Worm (Caenorhabditis elegans) whole organism, L2 larva: ENCODE data around the gene spe-39.

Source experiments
- ama-1 ChIP-seq: fragments of 150-350 bp; optimal IDR thresholded peaks from 2 replicates; lab custom pipeline; 2018; ENCODE audit warnings: inconsistent platforms
- fos-1 ChIP-seq: fragments of 150-350 bp; optimal IDR thresholded peaks from 2 replicates; lab custom pipeline; 2014; ENCODE audit warnings: missing biosample characterization, missing genetic modification characterization
- lsy-2 ChIP-seq, 2 experiments: fragments of 150-350 bp in 1 of 2; sonication (generic microtip) in 1 of 2; optimal IDR thresholded peaks; 2 replicates each; lab custom pipeline; 2014 to 2017; ENCODE audit warnings: missing biosample characterization in 2 of 2, missing genetic modification characterization in 2 of 2
- mdl-1 ChIP-seq, 2 experiments: fragments of 150-350 bp in 1 of 2; sonication (generic microtip) in 1 of 2; optimal IDR thresholded peaks; 2 replicates each; lab custom pipeline; 2017; ENCODE audit warnings: missing biosample characterization in 2 of 2, missing genetic modification characterization in 2 of 2
- nhr-10 ChIP-seq: sonication (generic microtip); optimal IDR thresholded peaks from 2 replicates; lab custom pipeline; 2017; ENCODE audit warnings: missing biosample characterization, missing genetic modification characterization
- nhr-129 ChIP-seq: fragments of 150-350 bp; optimal IDR thresholded peaks from 2 replicates; lab custom pipeline; 2014; ENCODE audit warnings: missing biosample characterization, missing genetic modification characterization
- nhr-237 ChIP-seq: fragments of 150-350 bp; optimal IDR thresholded peaks from 2 replicates; lab custom pipeline; 2014; ENCODE audit warnings: missing biosample characterization, missing genetic modification characterization
- nhr-6 ChIP-seq: fragments of 150-350 bp; optimal IDR thresholded peaks from 2 replicates; lab custom pipeline; 2014; ENCODE audit warnings: missing biosample characterization, missing genetic modification characterization
- nhr-77 ChIP-seq: fragments of 150-350 bp; optimal IDR thresholded peaks from 2 replicates; lab custom pipeline; 2014; ENCODE audit warnings: missing biosample characterization, missing genetic modification characterization
- peb-1 ChIP-seq: fragments of 150-350 bp; optimal IDR thresholded peaks from 2 replicates; lab custom pipeline; 2014; ENCODE audit warnings: missing biosample characterization, missing genetic modification characterization
- snpc-4 ChIP-seq: fragments of 150-350 bp; optimal IDR thresholded peaks from 2 replicates; lab custom pipeline; 2014; ENCODE audit warnings: missing biosample characterization, missing genetic modification characterization
- unc-55 ChIP-seq: fragments of 150-350 bp; sonication (generic microtip); optimal IDR thresholded peaks from 3 replicates; lab custom pipeline; 2014; ENCODE audit warnings: missing biosample characterization, missing genetic modification reagents, missing genetic modification characterization
- ztf-11 ChIP-seq: sonication (generic microtip); optimal IDR thresholded peaks from 2 replicates; lab custom pipeline; 2017; ENCODE audit warnings: missing biosample characterization, missing genetic modification characterization

DNA sequence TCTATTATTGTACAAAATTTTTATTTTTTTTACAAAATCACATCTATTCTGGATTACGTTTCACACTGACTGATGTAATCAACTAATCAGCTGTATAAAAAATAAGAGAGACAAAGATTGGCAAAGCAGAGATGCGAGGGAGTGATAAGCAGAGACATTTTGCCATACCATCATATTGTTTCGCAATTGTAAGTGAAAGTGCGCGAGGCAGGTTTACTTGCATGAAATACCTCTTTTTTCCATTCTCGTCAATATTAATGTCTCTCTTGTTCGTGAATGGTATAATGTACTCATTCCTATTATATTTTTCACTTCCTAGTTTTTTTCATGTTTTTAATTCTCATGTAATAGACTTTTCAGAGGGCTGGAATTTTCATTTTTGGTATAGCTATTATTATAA, 48.4 kb upstream of the spe-39 start:
- no peak for TF ChIP-seq nhr-77 (tag; lab: Kevin White, UChicago)
- no peak for TF ChIP-seq peb-1 (tag; lab: Kevin White, UChicago)
- no peak for TF ChIP-seq nhr-129 (tag; lab: Kevin White, UChicago)
- no peak for TF ChIP-seq ztf-11 (tag; lab: Kevin White, UChicago)
- TF ChIP-seq unc-55 = no peak
- no peak for TF ChIP-seq lsy-2 (tag; optimal IDR thresholded peaks at IDR 0.05; lab: Kevin White, UChicago)
- no peak for TF ChIP-seq fos-1 (tag; lab: Kevin White, UChicago)
- TF ChIP-seq nhr-6 (tag; lab: Kevin White, UChicago) = no peak
- TF ChIP-seq snpc-4 (tag; lab: Kevin White, UChicago) = no peak
- no peak for TF ChIP-seq nhr-10 (tag; lab: Kevin White, UChicago)
- TF ChIP-seq nhr-237 (tag; lab: Kevin White, UChicago) = no peak
- no peak for TF ChIP-seq mdl-1 (tag; optimal IDR thresholded peaks at IDR 0.05; lab: Kevin White, UChicago)
- TF ChIP-seq ama-1 = no peak
